Worm (Caenorhabditis elegans) whole organism, midembryonic: Measurements from ENCODE around the gene K03H6.1.

Experiments
- T22C8.4 ChIP-seq: fragments of 200-800 bp; sonication (Bioruptor generic); IDR thresholded peaks from 2 replicates; pipeline ENCODE4 v1.3.6; 2022; ENCODE audit warnings: missing genetic modification characterization, missing compliant biosample characterization
- cog-1 ChIP-seq: sonication (generic microtip); optimal IDR thresholded peaks from 2 replicates; lab custom pipeline; 2016; ENCODE audit warnings: missing genetic modification characterization, missing compliant biosample characterization
- flt-1 ChIP-seq: fragments of 200-800 bp; sonication (Bioruptor generic); IDR thresholded peaks from 2 replicates; pipeline ENCODE4 v1.3.6; 2022; ENCODE audit warnings: missing genetic modification characterization, missing compliant biosample characterization
- klf-2 ChIP-seq: fragments of 200-800 bp; sonication (Bioruptor generic); conservative IDR thresholded peaks from 2 replicates; pipeline ENCODE4 v1.3.6; 2022; ENCODE audit warnings: missing genetic modification reagents, missing genetic modification characterization, missing compliant biosample characterization
- med-1 ChIP-seq: sonication (generic microtip); optimal IDR thresholded peaks from 2 replicates; lab custom pipeline; 2017; ENCODE audit warnings: missing genetic modification characterization, mild to moderate bottlenecking, missing compliant biosample characterization, antibody characterized with exemption, missing genetic modification reagents; ENCODE audit not compliant: insufficient read depth
- ref-1 ChIP-seq: fragments of 200-800 bp; sonication (Bioruptor generic); conservative IDR thresholded peaks from 2 replicates; pipeline ENCODE4 v1.3.6; 2022; ENCODE audit warnings: missing genetic modification reagents, missing genetic modification characterization, missing compliant biosample characterization
- tab-1 ChIP-seq: fragments of 200-800 bp; sonication (Bioruptor generic); IDR thresholded peaks from 2 replicates; pipeline ENCODE4 v1.3.6; 2022; ENCODE audit warnings: missing genetic modification characterization, missing compliant biosample characterization
- ztf-23 ChIP-seq: fragments of 200-800 bp; sonication (Bioruptor generic); IDR thresholded peaks from 2 replicates; pipeline ENCODE4 v1.3.6; 2022; ENCODE audit warnings: missing genetic modification reagents, missing genetic modification characterization, missing compliant biosample characterization
- ztf-29 ChIP-seq: fragments of 200-800 bp; sonication (Bioruptor generic); IDR thresholded peaks from 2 replicates; pipeline ENCODE4 v1.3.6; 2022; ENCODE audit warnings: missing genetic modification reagents, missing genetic modification characterization, missing compliant biosample characterization

The K03H6.1 gene

ce11 chrIV:1514415-1514814, 9.1 kb upstream of the K03H6.1 start:
- TF ChIP-seq tab-1 (GFP tag; lab: Robert Waterston, UW) (peak; percentile 71; the same call in 1 of the 2 replicates), ztf-23 (GFP tag; lab: Robert Waterston, UW) (peak; percentile 59; the same call in 1 of the 2 replicates), flt-1 (GFP tag; lab: Robert Waterston, UW) (peak; percentile 55; the same call in 1 of the 2 replicates), ztf-29 (0 out of 2 replicates have a peak, but pooled peaks have one; percentile 50), cog-1 (tag; lab: Kevin White, UChicago) (no peak), med-1 (GFP tag; lab: Kevin White, UChicago) (no peak), T22C8.4 (no peak), ref-1 (GFP tag; lab: Robert Waterston, UW) (peak; percentile 46; the same call in 1 of the 2 replicates), klf-2 (0 out of 2 replicates have a peak, but pooled peaks have one; percentile 31)

DNA sequence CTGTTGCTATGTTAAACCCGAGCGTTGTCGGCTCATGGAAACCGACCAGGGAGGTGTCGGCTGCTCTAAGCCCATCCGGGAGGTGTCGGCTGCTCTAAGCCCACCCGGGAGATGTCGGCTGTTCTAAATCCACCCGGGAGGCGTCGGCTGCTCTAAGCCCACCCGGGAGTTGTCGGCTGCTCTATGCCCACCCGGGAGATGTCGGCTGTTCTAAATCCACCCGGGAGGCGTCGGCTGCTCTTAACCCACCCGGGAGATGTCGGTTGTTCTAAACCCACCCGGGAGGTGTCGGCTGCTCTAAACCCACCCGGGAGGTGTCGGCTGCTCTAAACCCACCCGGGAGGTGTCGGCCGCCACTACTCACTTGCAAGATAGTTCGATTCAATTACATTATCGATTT, 7.6 kb upstream of the K03H6.1 start:
- TF ChIP-seq ztf-29 = no peak
- TF ChIP-seq flt-1 (GFP tag; lab: Robert Waterston, UW) = no peak
- no peak for TF ChIP-seq cog-1 (tag; lab: Kevin White, UChicago)
- TF ChIP-seq ztf-23 (GFP tag; lab: Robert Waterston, UW) = no peak
- TF ChIP-seq T22C8.4 = no peak
- no peak for TF ChIP-seq klf-2
- no peak for TF ChIP-seq ref-1 (GFP tag; lab: Robert Waterston, UW)
- TF ChIP-seq tab-1 (GFP tag; lab: Robert Waterston, UW) = no peak

- no peak for TF ChIP-seq flt-1 (GFP tag; lab: Robert Waterston, UW)
- no peak for TF ChIP-seq ref-1 (GFP tag; lab: Robert Waterston, UW)
Observed at ce11 chrIV:1516527-1516926, 7.0 kb upstream of the K03H6.1 start, which contains the start of gene clec-172. clec-172 (minus strand) TSS chrIV:1516627.

ce11 chrIV:1521224-1521623, 2.3 kb upstream of the K03H6.1 start, which contains the start of gene K03H6.4:
K03H6.4 (minus strand) TSS chrIV:1521324.
- TF ChIP-seq ztf-23 (GFP tag; lab: Robert Waterston, UW) = no peak

- TF ChIP-seq ztf-23 (GFP tag; lab: Robert Waterston, UW) = no peak
- no peak for TF ChIP-seq T22C8.4
- TF ChIP-seq ref-1 (GFP tag; lab: Robert Waterston, UW) = no peak
- no peak for TF ChIP-seq flt-1 (GFP tag; lab: Robert Waterston, UW)
- TF ChIP-seq ztf-29 = no peak
- TF ChIP-seq cog-1 (tag; lab: Kevin White, UChicago) = no peak
- TF ChIP-seq med-1 (GFP tag; lab: Kevin White, UChicago) = no peak
- TF ChIP-seq tab-1 (GFP tag; lab: Robert Waterston, UW) = no peak
- no peak for TF ChIP-seq klf-2
Observed at ce11 chrIV:1522358-1522757, 1.2 kb upstream of the K03H6.1 start.

ce11 chrIV:1536316-1536715, 12.8 kb downstream of the K03H6.1 start, which contains the start of gene K03H6.5:
K03H6.5 (minus strand) TSS chrIV:1536416.
- TF ChIP-seq klf-2 (no peak), tab-1 (GFP tag; lab: Robert Waterston, UW) (no peak), ztf-23 (GFP tag; lab: Robert Waterston, UW) (no peak), ztf-29 (no peak), ref-1 (GFP tag; lab: Robert Waterston, UW) (no peak), med-1 (GFP tag; lab: Kevin White, UChicago) (no peak), flt-1 (GFP tag; lab: Robert Waterston, UW) (no peak), T22C8.4 (no peak), cog-1 (tag; lab: Kevin White, UChicago) (no peak)

ce11 chrIV:1547129-1547528, 23.6 kb downstream of the K03H6.1 start:
- no peak for TF ChIP-seq T22C8.4
- no peak for TF ChIP-seq flt-1 (GFP tag; lab: Robert Waterston, UW)
- no peak for TF ChIP-seq cog-1 (tag; lab: Kevin White, UChicago)
- TF ChIP-seq tab-1 (GFP tag; lab: Robert Waterston, UW) = no peak
- TF ChIP-seq ztf-29 = no peak
- TF ChIP-seq klf-2 = no peak

- TF ChIP-seq T22C8.4 = no peak
- TF ChIP-seq cog-1 (tag; lab: Kevin White, UChicago) = no peak
Observed at ce11 chrIV:1548457-1548861, 24.9 kb downstream of the K03H6.1 start, which contains the start of gene col-107. col-107 (plus strand) TSS chrIV:1548721.

DNA sequence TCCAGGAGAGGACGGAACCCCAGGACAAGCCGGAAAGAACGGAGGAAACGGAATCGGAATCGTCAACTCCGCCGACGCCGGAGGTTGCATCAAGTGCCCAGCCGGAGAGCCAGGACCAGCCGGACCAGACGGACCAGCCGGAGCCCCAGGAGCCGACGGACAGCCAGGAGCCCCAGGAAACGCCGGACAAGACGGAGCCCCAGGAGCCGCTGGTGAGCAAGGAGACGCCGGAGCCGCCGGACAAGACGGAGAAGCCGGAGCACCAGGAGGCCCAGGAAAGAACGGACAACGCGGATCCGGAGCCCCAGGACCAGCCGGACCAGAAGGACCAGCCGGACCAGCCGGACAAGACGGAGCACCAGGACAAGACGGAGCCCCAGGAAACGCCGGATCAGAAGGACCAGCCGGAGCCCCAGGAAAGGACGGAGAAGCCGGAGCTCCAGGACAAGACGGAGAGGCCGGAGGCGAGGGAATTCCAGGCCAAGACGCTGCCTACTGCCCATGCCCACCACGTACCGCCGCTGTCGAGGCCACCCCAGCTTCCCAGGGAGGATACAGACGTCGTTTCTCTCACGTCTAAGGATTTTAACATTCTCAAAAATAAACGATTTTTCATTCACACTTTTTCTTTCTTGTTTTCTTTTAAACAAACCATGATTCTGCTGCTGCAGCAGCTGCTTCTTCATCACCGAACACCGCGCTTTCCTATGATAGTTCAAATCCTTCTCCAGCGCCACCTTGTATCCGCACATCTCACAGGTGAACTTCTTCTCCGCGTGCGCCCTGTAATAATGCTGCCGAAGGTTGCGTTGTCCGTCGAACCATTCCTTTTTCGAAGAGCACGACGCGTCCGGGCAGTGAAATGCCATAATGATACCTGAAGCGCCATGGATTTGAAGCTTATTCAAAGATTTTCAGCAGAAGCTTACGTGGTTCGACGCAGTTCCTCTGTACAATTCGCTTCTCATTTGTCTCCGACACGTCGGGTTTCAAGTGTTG, 25.9 kb downstream of the K03H6.1 start:
- TF ChIP-seq tab-1 (GFP tag; lab: Robert Waterston, UW) (no peak), T22C8.4 (no peak), med-1 (GFP tag; lab: Kevin White, UChicago) (no peak), ztf-23 (GFP tag; lab: Robert Waterston, UW) (no peak), ref-1 (GFP tag; lab: Robert Waterston, UW) (no peak), klf-2 (no peak), cog-1 (tag; lab: Kevin White, UChicago) (no peak), flt-1 (GFP tag; lab: Robert Waterston, UW) (no peak), ztf-29 (no peak)

DNA sequence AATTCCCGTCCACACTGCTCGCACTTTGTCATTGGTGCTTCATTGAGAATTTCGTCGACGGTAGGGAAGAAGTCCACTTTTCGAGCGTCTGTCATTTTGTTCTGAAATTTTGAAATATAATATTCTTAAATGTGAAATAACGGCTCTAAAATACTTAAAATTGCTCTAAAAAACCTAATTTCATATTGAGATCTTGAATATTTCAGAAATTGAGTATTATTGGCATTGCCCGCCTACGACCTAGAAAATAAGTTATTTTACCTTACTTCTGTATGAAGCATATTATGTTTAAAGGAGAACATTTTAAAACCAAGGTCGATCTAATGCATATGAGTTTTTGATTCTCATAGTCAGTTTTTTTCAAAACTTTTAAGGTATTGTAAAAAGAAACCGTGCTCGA, 26.6 kb downstream of the K03H6.1 start, which contains the start of gene C34H4.5:
Gene C34H4.5, minus strand, starts transcription at position 101 of the 400 bp plus-strand sequence.
- TF ChIP-seq ref-1 (GFP tag; lab: Robert Waterston, UW) (no peak), ztf-29 (no peak), flt-1 (GFP tag; lab: Robert Waterston, UW) (no peak), cog-1 (tag; lab: Kevin White, UChicago) (no peak), med-1 (GFP tag; lab: Kevin White, UChicago) (no peak), ztf-23 (GFP tag; lab: Robert Waterston, UW) (no peak), T22C8.4 (no peak), tab-1 (GFP tag; lab: Robert Waterston, UW) (no peak), klf-2 (no peak)
